Fruit fly (Drosophila melanogaster) whole organism, embryonic: Measurements from ENCODE around the gene Polr2M.

Experiments
- Atf-2 ChIP-seq: fragments of 200-800 bp; sonication (Bioruptor generic); optimal IDR thresholded peaks from 2 replicates; lab custom pipeline; 2016; ENCODE audit warnings: missing biosample characterization, missing genetic modification characterization
- BEAF-32 ChIP-seq: fragments of 200-800 bp; sonication (Bioruptor generic); optimal IDR thresholded peaks from 3 replicates; lab custom pipeline; 2017; ENCODE audit warnings: missing biosample characterization, missing genetic modification characterization, mild to moderate bottlenecking, moderate library complexity, missing genetic modification reagents
- Blimp-1 ChIP-seq: fragments of 200-800 bp; sonication (Bioruptor generic); optimal IDR thresholded peaks from 3 replicates; lab custom pipeline; 2018; ENCODE audit warnings: missing biosample characterization, missing genetic modification characterization, mild to moderate bottlenecking, moderate library complexity, missing genetic modification reagents
- BtbVII ChIP-seq: fragments of 200-800 bp; sonication (Bioruptor generic); optimal IDR thresholded peaks from 3 replicates; lab custom pipeline; 2017; ENCODE audit warnings: missing biosample characterization, mild to moderate bottlenecking, missing genetic modification characterization
- CG10147 ChIP-seq: fragments of 200-800 bp; sonication (Bioruptor generic); optimal IDR thresholded peaks from 2 replicates; lab custom pipeline; 2019; ENCODE audit warnings: missing biosample characterization, mild to moderate bottlenecking, missing genetic modification characterization, moderate library complexity
- CG10431 ChIP-seq: fragments of 200-800 bp; sonication (Bioruptor generic); optimal IDR thresholded peaks from 3 replicates; lab custom pipeline; 2018; ENCODE audit warnings: missing biosample characterization, mild to moderate bottlenecking, missing genetic modification characterization
- CG11504 ChIP-seq: fragments of 200-800 bp; sonication (Bioruptor generic); optimal IDR thresholded peaks from 3 replicates; lab custom pipeline; 2019; ENCODE audit warnings: missing biosample characterization, mild to moderate bottlenecking, missing genetic modification characterization, moderate library complexity
- CG13296 ChIP-seq: fragments of 200-800 bp; sonication (Bioruptor generic); optimal IDR thresholded peaks from 3 replicates; lab custom pipeline; 2018; ENCODE audit warnings: missing biosample characterization, mild to moderate bottlenecking, missing genetic modification characterization
- CG14441 ChIP-seq: fragments of 200-800 bp; sonication (Bioruptor generic); IDR thresholded peaks from 2 replicates; pipeline ENCODE4 v1.3.6; 2022; ENCODE audit warnings: missing biosample characterization, missing genetic modification characterization
- CG15011 ChIP-seq: fragments of 200-800 bp; sonication (Bioruptor generic); optimal IDR thresholded peaks from 3 replicates; lab custom pipeline; 2018; ENCODE audit warnings: missing biosample characterization, mild to moderate bottlenecking, missing genetic modification characterization
- CG17186 ChIP-seq: fragments of 200-800 bp; sonication (Bioruptor generic); optimal IDR thresholded peaks from 3 replicates; lab custom pipeline; 2017; ENCODE audit warnings: missing biosample characterization, missing genetic modification reagents, missing genetic modification characterization
- CG17359 ChIP-seq: fragments of 200-800 bp; sonication (Bioruptor generic); optimal IDR thresholded peaks from 3 replicates; lab custom pipeline; 2018; ENCODE audit warnings: missing biosample characterization, mild to moderate bottlenecking, missing genetic modification characterization, moderate library complexity
- CG30431 ChIP-seq: fragments of 200-800 bp; sonication (Bioruptor generic); optimal IDR thresholded peaks from 2 replicates; lab custom pipeline; 2017; ENCODE audit warnings: missing biosample characterization, missing genetic modification characterization
- CG31365 ChIP-seq: fragments of 200-800 bp; sonication (Bioruptor generic); optimal IDR thresholded peaks from 2 replicates; lab custom pipeline; 2018; ENCODE audit warnings: missing biosample characterization, mild to moderate bottlenecking, missing genetic modification characterization
- CG31441 ChIP-seq: fragments of 200-800 bp; sonication (Bioruptor generic); IDR thresholded peaks from 2 replicates; pipeline ENCODE4 v1.3.6; 2022; ENCODE audit warnings: missing biosample characterization, missing genetic modification characterization
- CG32772 ChIP-seq: fragments of 200-800 bp; sonication (Bioruptor generic); IDR thresholded peaks from 2 replicates; pipeline ENCODE4 v1.3.6; 2022; ENCODE audit warnings: missing biosample characterization, missing genetic modification characterization
- CG43689 ChIP-seq: fragments of 200-800 bp; sonication (Bioruptor generic); IDR thresholded peaks from 2 replicates; pipeline ENCODE4 v1.3.6; 2022; ENCODE audit warnings: missing biosample characterization, missing genetic modification characterization
- CG4854 ChIP-seq: fragments of 200-800 bp; sonication (Bioruptor generic); optimal IDR thresholded peaks from 2 replicates; lab custom pipeline; 2016; ENCODE audit warnings: missing biosample characterization, missing genetic modification characterization, inconsistent platforms
- CG7963 ChIP-seq: fragments of 200-800 bp; sonication (Bioruptor generic); IDR thresholded peaks from 3 replicates; pipeline ENCODE4 v1.3.6; 2022; ENCODE audit warnings: missing biosample characterization, missing genetic modification characterization; ENCODE audit not compliant: partially characterized antibody
- CG8089 ChIP-seq: fragments of 200-800 bp; sonication (Bioruptor generic); optimal IDR thresholded peaks from 3 replicates; lab custom pipeline; 2016; ENCODE audit warnings: missing biosample characterization, missing genetic modification characterization
- CG9932 ChIP-seq: fragments of 200-800 bp; sonication (Bioruptor generic); IDR thresholded peaks from 2 replicates; pipeline ENCODE4 v1.3.6; 2022; ENCODE audit warnings: missing biosample characterization, missing genetic modification characterization
- CrebB ChIP-seq: fragments of 200-800 bp; sonication (Bioruptor generic); optimal IDR thresholded peaks from 3 replicates; lab custom pipeline; 2018; ENCODE audit warnings: missing biosample characterization, mild to moderate bottlenecking, missing genetic modification characterization
- D19A ChIP-seq: fragments of 200-800 bp; optimal IDR thresholded peaks from 3 replicates; lab custom pipeline; 2019; ENCODE audit warnings: missing biosample characterization, mild to moderate bottlenecking, missing genetic modification characterization, moderate library complexity
- Drgx ChIP-seq: fragments of 200-800 bp; sonication (Bioruptor generic); IDR thresholded peaks from 2 replicates; pipeline ENCODE4 v1.3.6; 2022; ENCODE audit warnings: missing biosample characterization, missing genetic modification characterization
- Fer1 ChIP-seq: fragments of 200-800 bp; sonication (Bioruptor generic); optimal IDR thresholded peaks from 2 replicates; lab custom pipeline; 2017; ENCODE audit warnings: missing biosample characterization, mild to moderate bottlenecking, missing genetic modification characterization
- Fer2 ChIP-seq: fragments of 200-800 bp; sonication (Bioruptor generic); optimal IDR thresholded peaks from 2 replicates; lab custom pipeline; 2018; ENCODE audit warnings: missing biosample characterization, mild to moderate bottlenecking, missing genetic modification characterization, moderate library complexity
- Hand ChIP-seq: fragments of 200-800 bp; sonication (Bioruptor generic); optimal IDR thresholded peaks from 2 replicates; lab custom pipeline; 2017; ENCODE audit warnings: mild to moderate bottlenecking, missing biosample characterization, missing genetic modification reagents, missing genetic modification characterization
- MESR4 ChIP-seq: fragments of 200-800 bp; sonication (Bioruptor generic); optimal IDR thresholded peaks from 2 replicates; lab custom pipeline; 2018; ENCODE audit warnings: missing biosample characterization, mild to moderate bottlenecking, missing genetic modification characterization, moderate library complexity
- Mad ChIP-seq: fragments of 200-800 bp; sonication (Bioruptor generic); optimal IDR thresholded peaks from 2 replicates; lab custom pipeline; 2016; ENCODE audit warnings: missing biosample characterization, missing genetic modification characterization
- Max ChIP-seq: fragments of 200-800 bp; sonication (Bioruptor generic); optimal IDR thresholded peaks from 2 replicates; lab custom pipeline; 2016; ENCODE audit warnings: missing biosample characterization, mild to moderate bottlenecking, missing genetic modification characterization
- Med ChIP-seq: fragments of 200-800 bp; sonication (Bioruptor generic); peaks from one replicate; lab custom pipeline; 2016; ENCODE audit warnings: missing biosample characterization, missing genetic modification characterization, mild to moderate bottlenecking, inconsistent platforms, moderate library complexity
- NfI ChIP-seq: fragments of 200-800 bp; sonication (Bioruptor generic); optimal IDR thresholded peaks from 3 replicates; lab custom pipeline; 2018; ENCODE audit warnings: missing biosample characterization, mild to moderate bottlenecking, missing genetic modification characterization, moderate library complexity
- Sox100B ChIP-seq: fragments of 200-800 bp; sonication (Bioruptor generic); optimal IDR thresholded peaks from 3 replicates; lab custom pipeline; 2018; ENCODE audit warnings: missing biosample characterization, mild to moderate bottlenecking, missing genetic modification characterization
- Stat92E ChIP-seq, 3 experiments: fragments of >200 bp in 2 of 3; fragments of 200-800 bp in 1 of 3; sonication (Bioruptor generic) in 1 of 3; optimal IDR thresholded peaks; 2 replicates each; lab custom pipeline; 2017 to 2019; ENCODE audit warnings: missing biosample characterization in 3 of 3, missing genetic modification characterization in 3 of 3, mild to moderate bottlenecking in 1 of 3, moderate library complexity in 1 of 3
- bab2 ChIP-seq: fragments of 200-800 bp; sonication (Bioruptor generic); optimal IDR thresholded peaks from 2 replicates; lab custom pipeline; 2016; ENCODE audit warnings: missing biosample characterization, missing genetic modification characterization
- da ChIP-seq: fragments of 200-800 bp; sonication (Bioruptor generic); optimal IDR thresholded peaks from 2 replicates; lab custom pipeline; 2016; ENCODE audit warnings: missing biosample characterization, missing genetic modification characterization
- eve ChIP-seq, 2 experiments: fragments of >200 bp; optimal IDR thresholded peaks; 2 replicates each; lab custom pipeline; 2017; ENCODE audit warnings: missing biosample characterization in 2 of 2, missing genetic modification characterization in 2 of 2
- fd3F ChIP-seq: fragments of 200-800 bp; sonication (Bioruptor generic); optimal IDR thresholded peaks from 2 replicates; lab custom pipeline; 2018; ENCODE audit warnings: missing biosample characterization, mild to moderate bottlenecking, missing genetic modification characterization, moderate library complexity
- lola ChIP-seq, 3 experiments: fragments of >200 bp in 2 of 3; fragments of 200-800 bp in 1 of 3; sonication (Bioruptor generic) in 1 of 3; optimal IDR thresholded peaks; 2 replicates each; lab custom pipeline; 2017 to 2019; ENCODE audit warnings: missing biosample characterization in 3 of 3, missing genetic modification characterization in 3 of 3, mild to moderate bottlenecking in 1 of 3, moderate library complexity in 1 of 3
- odd ChIP-seq: fragments of 200-800 bp; sonication (Bioruptor generic); optimal IDR thresholded peaks from 2 replicates; lab custom pipeline; 2017; ENCODE audit warnings: missing biosample characterization, mild to moderate bottlenecking, missing genetic modification characterization
- phol ChIP-seq: fragments of 200-800 bp; sonication (Bioruptor generic); optimal IDR thresholded peaks from 3 replicates; lab custom pipeline; 2018; ENCODE audit warnings: missing biosample characterization, mild to moderate bottlenecking, missing genetic modification characterization, moderate library complexity
- pita ChIP-seq: fragments of 200-800 bp; sonication (Bioruptor generic); optimal IDR thresholded peaks from 2 replicates; lab custom pipeline; 2017; ENCODE audit warnings: missing biosample characterization, mild to moderate bottlenecking, missing genetic modification characterization
- rib ChIP-seq: fragments of 200-800 bp; sonication (Bioruptor generic); IDR thresholded peaks from 2 replicates; pipeline ENCODE4 v1.3.6; 2022; ENCODE audit warnings: missing biosample characterization, missing genetic modification characterization
- scrt ChIP-seq: fragments of 200-800 bp; sonication (Bioruptor generic); optimal IDR thresholded peaks from 2 replicates; lab custom pipeline; 2018; ENCODE audit warnings: missing biosample characterization, mild to moderate bottlenecking, missing genetic modification characterization, moderate library complexity
- slbo ChIP-seq: fragments of 200-800 bp; sonication (Bioruptor generic); IDR thresholded peaks from 2 replicates; pipeline ENCODE4 v1.3.6; 2022; ENCODE audit warnings: missing biosample characterization, missing genetic modification characterization
- stwl ChIP-seq: fragments of 200-800 bp; sonication (Bioruptor generic); optimal IDR thresholded peaks from 3 replicates; lab custom pipeline; 2018; ENCODE audit warnings: missing biosample characterization, mild to moderate bottlenecking, missing genetic modification characterization, moderate library complexity
- tgo ChIP-seq: fragments of 200-800 bp; sonication (Bioruptor generic); IDR thresholded peaks from 3 replicates; pipeline ENCODE4 v1.3.6; 2022; ENCODE audit warnings: missing biosample characterization, missing genetic modification characterization
- unpg ChIP-seq: fragments of 200-800 bp; sonication (Bioruptor generic); optimal IDR thresholded peaks from 3 replicates; lab custom pipeline; 2018; ENCODE audit warnings: missing biosample characterization, mild to moderate bottlenecking, missing genetic modification characterization, moderate library complexity

Polr2M gene

DNA sequence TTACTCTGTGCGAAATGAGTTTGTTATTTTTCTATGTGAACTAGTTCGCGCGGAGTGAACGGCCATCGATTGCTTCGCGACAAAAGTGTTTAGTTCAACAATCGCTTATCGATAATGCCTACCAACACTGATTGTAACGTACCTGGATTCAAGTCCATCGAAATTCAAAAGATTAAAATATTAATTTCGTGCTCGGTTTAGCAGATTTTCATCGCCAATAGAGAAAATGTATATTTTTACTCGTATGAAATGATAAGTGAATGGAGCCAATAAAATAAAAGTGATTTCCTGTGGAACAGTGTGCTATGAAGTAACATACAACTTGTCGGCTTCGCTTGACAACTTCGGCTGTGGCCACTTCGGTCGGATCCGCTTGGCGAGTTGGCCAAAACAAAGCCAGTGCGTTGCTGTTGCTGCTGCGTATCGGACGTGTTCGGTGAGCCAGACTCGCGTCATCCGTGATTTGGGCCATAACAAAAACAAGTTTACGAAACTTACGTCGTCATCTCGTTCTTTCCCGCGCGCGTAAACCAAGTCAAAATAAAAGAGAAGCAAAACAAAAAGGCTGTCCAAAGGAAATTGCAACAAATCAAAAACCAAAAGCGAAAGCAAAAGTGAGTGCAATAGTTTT lies 48.9 kb upstream of the Polr2M start, which contains the start of the genes CG5555 and myd (continued):
- TF ChIP-seq fd3F (GFP tag; lab: Kevin White, UChicago) (no peak), CG30431 (GFP tag; lab: Kevin White, UChicago) (no peak), CG43689 (GFP tag; lab: Robert Waterston, UW) (no peak), phol (tag; lab: Kevin White, UChicago) (peak; percentile 35), Atf-2 (no peak), odd (GFP tag; lab: Kevin White, UChicago) (no peak), da (GFP tag; lab: Kevin White, UChicago) (no peak), rib (0 out of 2 replicates have a peak, but pooled peaks have one; percentile 60), CG32772 (no peak), bab2 (GFP tag; lab: Kevin White, UChicago) (peak; percentile 27), CG9932 (GFP tag; lab: Robert Waterston, UW) (peak; percentile 74), Max (no peak), Blimp-1 (peak; percentile 27), CG17186 (GFP tag; lab: Kevin White, UChicago) (no peak), lola (GFP tag; optimal IDR thresholded peaks at IDR 0.05; lab: Kevin White, UChicago) (no peak), pita (GFP tag; lab: Kevin White, UChicago) (no peak), CG8089 (no peak)

DNA sequence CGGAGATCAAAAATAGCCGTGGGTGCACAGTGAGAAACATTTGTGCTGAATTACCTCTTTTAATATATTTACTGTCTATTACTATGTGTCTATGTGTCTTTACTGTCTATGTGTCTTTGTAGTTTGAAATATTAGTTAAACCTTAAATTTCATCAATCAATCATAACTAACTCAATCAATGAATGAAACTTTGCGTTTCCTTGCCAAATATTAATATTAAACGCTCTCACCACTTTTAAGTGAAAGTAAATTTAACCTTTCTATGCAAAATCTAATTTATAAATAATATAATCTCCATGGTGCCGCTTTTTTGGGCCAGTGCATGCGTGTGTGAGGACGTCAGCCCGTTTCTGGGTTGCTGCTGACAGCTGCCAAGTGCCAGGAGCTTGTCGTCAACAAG lies 48.0 kb upstream of the Polr2M start:
- TF ChIP-seq CG7963 (GFP tag; lab: Robert Waterston, UW) = no peak
- TF ChIP-seq CG11504 = peak; percentile 53
- TF ChIP-seq CG31441 = 0 out of 2 replicates have a peak, but pooled peaks have one; percentile 23
- no peak for TF ChIP-seq CrebB (tag; lab: Kevin White, UChicago)
- TF ChIP-seq Fer1 (GFP tag; lab: Kevin White, UChicago) = peak; percentile 17
- TF ChIP-seq MESR4 (GFP tag; lab: Kevin White, UChicago) = no peak
- TF ChIP-seq Drgx (GFP tag; lab: Robert Waterston, UW) = peak; percentile 67; the same call in 1 of the 2 replicates
- no peak for TF ChIP-seq CG4854 (GFP tag; lab: Kevin White, UChicago)
- peak; percentile 8 for TF ChIP-seq Mad
- no peak for TF ChIP-seq BtbVII
- TF ChIP-seq Med (GFP tag; lab: Kevin White, UChicago) = peak; percentile 63
- peak; percentile 18; the same call in 1 of the 2 replicates for TF ChIP-seq CG9932 (GFP tag; lab: Robert Waterston, UW)
- no peak for TF ChIP-seq scrt (GFP tag; lab: Kevin White, UChicago)
- TF ChIP-seq Fer2 (tag; lab: Kevin White, UChicago) = no peak
- TF ChIP-seq D19A (tag; lab: Kevin White, UChicago) = no peak
- 0 out of 2 replicates have a peak, but pooled peaks have one; percentile 16 for TF ChIP-seq CG14441 (GFP tag; lab: Robert Waterston, UW)
- no peak for TF ChIP-seq CG15011 (GFP tag; lab: Kevin White, UChicago)
- no peak for TF ChIP-seq CG10431
- TF ChIP-seq CG13296 = peak; percentile 10
- no peak for TF ChIP-seq CG10147 (GFP tag; lab: Kevin White, UChicago)
- TF ChIP-seq BEAF-32 = no peak
- 0 out of 2 replicates have a peak, but pooled peaks have one; percentile 7 for TF ChIP-seq slbo (GFP tag; lab: Robert Waterston, UW)
- TF ChIP-seq Sox100B (GFP tag; lab: Kevin White, UChicago) = peak; percentile 23
- no peak for TF ChIP-seq Stat92E (GFP tag; optimal IDR thresholded peaks at IDR 0.05; lab: Kevin White, UChicago)
- TF ChIP-seq NfI (GFP tag; lab: Kevin White, UChicago) = peak; percentile 15
- no peak for TF ChIP-seq unpg
- TF ChIP-seq eve (GFP tag; optimal IDR thresholded peaks at IDR 0.05; lab: Kevin White, UChicago) = peak in 1 of 2 experiments; percentile 49
- TF ChIP-seq stwl (tag; lab: Kevin White, UChicago) = no peak
- TF ChIP-seq Hand (GFP tag; lab: Kevin White, UChicago) = no peak
- no peak for TF ChIP-seq tgo
- TF ChIP-seq CG31365 (tag; lab: Kevin White, UChicago) = no peak
- peak; percentile 36 for TF ChIP-seq CG17359
